Worm (Caenorhabditis elegans) whole organism, L3 larva: ENCODE measurements around the gene ipla-6.
A peak's percentile ranks its signal among the peaks of the same experiment; 100 is the strongest.

Source experiments
- R02D3.7 ChIP-seq: fragments of 150-350 bp; optimal IDR thresholded peaks from 2 replicates; lab custom pipeline; 2014; ENCODE audit warnings: missing biosample characterization, missing genetic modification characterization
- ZK546.5 ChIP-seq: sonication (generic microtip); optimal IDR thresholded peaks from 2 replicates; lab custom pipeline; 2017; ENCODE audit warnings: missing biosample characterization, missing genetic modification characterization
- aly-2 ChIP-seq: fragments of 150-350 bp; optimal IDR thresholded peaks from 2 replicates; lab custom pipeline; 2014; ENCODE audit warnings: missing biosample characterization, missing genetic modification characterization
- ama-1 ChIP-seq: fragments of 150-350 bp; optimal IDR thresholded peaks from 2 replicates; lab custom pipeline; 2018
- ceh-16 ChIP-seq: sonication (generic microtip); optimal IDR thresholded peaks from 2 replicates; lab custom pipeline; 2017; ENCODE audit warnings: missing biosample characterization, missing genetic modification characterization
- ceh-82 ChIP-seq: fragments of 150-350 bp; optimal IDR thresholded peaks from 2 replicates; lab custom pipeline; 2014; ENCODE audit warnings: missing biosample characterization, missing genetic modification characterization
- ceh-9 ChIP-seq: sonication (generic microtip); optimal IDR thresholded peaks from 2 replicates; lab custom pipeline; 2018; ENCODE audit warnings: missing biosample characterization, missing genetic modification characterization
- daf-12 ChIP-seq: fragments of 150-350 bp; optimal IDR thresholded peaks from 2 replicates; lab custom pipeline; 2014; ENCODE audit warnings: missing biosample characterization, missing genetic modification reagents, missing genetic modification characterization
- egl-27 ChIP-seq: sonication (generic microtip); optimal IDR thresholded peaks from 4 replicates; lab custom pipeline; 2017; ENCODE audit warnings: missing biosample characterization, missing genetic modification reagents, missing genetic modification characterization
- egl-5 ChIP-seq: fragments of 150-350 bp; optimal IDR thresholded peaks from 2 replicates; lab custom pipeline; 2017; ENCODE audit warnings: missing biosample characterization, missing genetic modification reagents, missing genetic modification characterization, inconsistent platforms
- elt-1 ChIP-seq: fragments of 150-350 bp; optimal IDR thresholded peaks from 2 replicates; lab custom pipeline; 2014; ENCODE audit warnings: missing biosample characterization, missing genetic modification characterization
- elt-2 ChIP-seq: sonication (generic microtip); optimal IDR thresholded peaks from 2 replicates; lab custom pipeline; 2016; ENCODE audit warnings: missing genetic modification reagents, mild to moderate bottlenecking, missing genetic modification characterization, missing compliant biosample characterization
- eor-1 ChIP-seq, 2 experiments: fragments of 150-350 bp; optimal IDR thresholded peaks; 2 replicates each; lab custom pipeline; 2014 to 2018; ENCODE audit warnings: missing biosample characterization in 2 of 2, missing genetic modification characterization in 2 of 2
- fkh-10 ChIP-seq: sonication (generic microtip); optimal IDR thresholded peaks from 2 replicates; lab custom pipeline; 2017; ENCODE audit warnings: missing biosample characterization, missing genetic modification reagents, missing genetic modification characterization
- fkh-2 ChIP-seq: fragments of 150-350 bp; optimal IDR thresholded peaks from 2 replicates; lab custom pipeline; 2014; ENCODE audit warnings: missing biosample characterization, missing genetic modification reagents, missing genetic modification characterization
- fos-1 ChIP-seq: fragments of 150-350 bp; optimal IDR thresholded peaks from 2 replicates; lab custom pipeline; 2014; ENCODE audit warnings: missing biosample characterization, missing genetic modification characterization
- hmg-11 ChIP-seq: sonication (generic microtip); optimal IDR thresholded peaks from 2 replicates; lab custom pipeline; 2016; ENCODE audit warnings: missing genetic modification characterization, missing compliant biosample characterization
- jun-1 ChIP-seq: fragments of 150-350 bp; optimal IDR thresholded peaks from 2 replicates; lab custom pipeline; 2014; ENCODE audit warnings: missing biosample characterization, missing genetic modification reagents, missing genetic modification characterization
- lin-15B ChIP-seq: fragments of 150-350 bp; optimal IDR thresholded peaks from 2 replicates; lab custom pipeline; 2014; ENCODE audit warnings: missing biosample characterization, missing genetic modification characterization
- lin-39 ChIP-seq: fragments of 150-350 bp; optimal IDR thresholded peaks from 2 replicates; lab custom pipeline; 2018; ENCODE audit warnings: missing biosample characterization, missing genetic modification reagents, missing genetic modification characterization
- lsy-12 ChIP-seq: sonication (generic microtip); optimal IDR thresholded peaks from 2 replicates; lab custom pipeline; 2016; ENCODE audit warnings: mild to moderate bottlenecking, missing genetic modification characterization, missing compliant biosample characterization
- mdl-1 ChIP-seq: fragments of 150-350 bp; optimal IDR thresholded peaks from 2 replicates; lab custom pipeline; 2014; ENCODE audit warnings: missing biosample characterization, missing genetic modification characterization
- mml-1 ChIP-seq: fragments of 150-350 bp; sonication (generic microtip); optimal IDR thresholded peaks from 3 replicates; lab custom pipeline; 2014; ENCODE audit warnings: missing biosample characterization, missing genetic modification characterization
- nfya-1 ChIP-seq: sonication (generic microtip); optimal IDR thresholded peaks from 2 replicates; lab custom pipeline; 2017; ENCODE audit warnings: missing genetic modification characterization, mild to moderate bottlenecking, missing compliant biosample characterization, antibody characterized with exemption, moderate library complexity; ENCODE audit not compliant: insufficient read depth
- nhr-11 ChIP-seq: fragments of 150-350 bp; optimal IDR thresholded peaks from 2 replicates; lab custom pipeline; 2014; ENCODE audit warnings: missing biosample characterization, missing genetic modification characterization
- nhr-23 ChIP-seq: fragments of 150-350 bp; optimal IDR thresholded peaks from 2 replicates; lab custom pipeline; 2014; ENCODE audit warnings: missing biosample characterization, missing genetic modification reagents, missing genetic modification characterization
- nhr-237 ChIP-seq: fragments of 150-350 bp; optimal IDR thresholded peaks from 2 replicates; lab custom pipeline; 2014; ENCODE audit warnings: missing biosample characterization, missing genetic modification characterization
- nhr-25 ChIP-seq: sonication (generic microtip); optimal IDR thresholded peaks from 2 replicates; lab custom pipeline; 2017; ENCODE audit warnings: missing biosample characterization, missing genetic modification characterization
- nhr-28 ChIP-seq: fragments of 150-350 bp; optimal IDR thresholded peaks from 2 replicates; lab custom pipeline; 2014; ENCODE audit warnings: missing biosample characterization, missing genetic modification characterization
- nhr-43 ChIP-seq: sonication (generic microtip); optimal IDR thresholded peaks from 2 replicates; lab custom pipeline; 2016; ENCODE audit warnings: mild to moderate bottlenecking, missing genetic modification characterization, missing compliant biosample characterization; ENCODE audit not compliant: poor library complexity, severe bottlenecking
- nhr-67 ChIP-seq: fragments of 150-350 bp; optimal IDR thresholded peaks from 2 replicates; lab custom pipeline; 2014; ENCODE audit warnings: missing biosample characterization, missing genetic modification characterization
- nhr-76 ChIP-seq: fragments of 150-350 bp; sonication (generic microtip); optimal IDR thresholded peaks from 5 replicates; lab custom pipeline; 2014; ENCODE audit warnings: missing biosample characterization, missing genetic modification characterization
- nhr-77 ChIP-seq: fragments of 150-350 bp; optimal IDR thresholded peaks from 2 replicates; lab custom pipeline; 2014; ENCODE audit warnings: missing biosample characterization, missing genetic modification characterization
- pha-4 ChIP-seq: fragments of 150-350 bp; optimal IDR thresholded peaks from 2 replicates; lab custom pipeline; 2014; ENCODE audit warnings: missing biosample characterization, missing genetic modification reagents, missing genetic modification characterization
- pqm-1 ChIP-seq: fragments of 150-350 bp; optimal IDR thresholded peaks from 2 replicates; lab custom pipeline; 2017; ENCODE audit warnings: missing biosample characterization, missing genetic modification characterization, inconsistent platforms
- sea-2 ChIP-seq: fragments of 150-350 bp; sonication (generic microtip); optimal IDR thresholded peaks from 4 replicates; lab custom pipeline; 2014; ENCODE audit warnings: missing biosample characterization, missing genetic modification reagents, missing genetic modification characterization
- skn-1 ChIP-seq: fragments of 150-350 bp; optimal IDR thresholded peaks from 2 replicates; lab custom pipeline; 2014; ENCODE audit warnings: missing biosample characterization, missing genetic modification characterization
- snpc-4 ChIP-seq: fragments of 150-350 bp; optimal IDR thresholded peaks from 2 replicates; lab custom pipeline; 2014; ENCODE audit warnings: missing biosample characterization, missing genetic modification characterization
- tbx-2 ChIP-seq: sonication (generic microtip); optimal IDR thresholded peaks from 2 replicates; lab custom pipeline; 2016; ENCODE audit warnings: mild to moderate bottlenecking, missing genetic modification characterization, missing compliant biosample characterization
- unc-39 ChIP-seq: sonication (generic microtip); optimal IDR thresholded peaks from 4 replicates; lab custom pipeline; 2017; ENCODE audit warnings: missing biosample characterization, missing genetic modification characterization
- unc-62 ChIP-seq: fragments of 150-350 bp; sonication (generic microtip); optimal IDR thresholded peaks from 4 replicates; lab custom pipeline; 2014; ENCODE audit warnings: missing biosample characterization, missing genetic modification reagents, missing genetic modification characterization
- zag-1 ChIP-seq: fragments of 150-350 bp; optimal IDR thresholded peaks from 2 replicates; lab custom pipeline; 2014; ENCODE audit warnings: missing biosample characterization, missing genetic modification characterization
- ztf-11 ChIP-seq: fragments of 150-350 bp; optimal IDR thresholded peaks from 2 replicates; lab custom pipeline; 2014; ENCODE audit warnings: missing biosample characterization, missing genetic modification characterization
- ztf-4 ChIP-seq: fragments of 150-350 bp; optimal IDR thresholded peaks from 2 replicates; lab custom pipeline; 2014; ENCODE audit warnings: missing biosample characterization, missing genetic modification characterization

ipla-6 gene

DNA sequence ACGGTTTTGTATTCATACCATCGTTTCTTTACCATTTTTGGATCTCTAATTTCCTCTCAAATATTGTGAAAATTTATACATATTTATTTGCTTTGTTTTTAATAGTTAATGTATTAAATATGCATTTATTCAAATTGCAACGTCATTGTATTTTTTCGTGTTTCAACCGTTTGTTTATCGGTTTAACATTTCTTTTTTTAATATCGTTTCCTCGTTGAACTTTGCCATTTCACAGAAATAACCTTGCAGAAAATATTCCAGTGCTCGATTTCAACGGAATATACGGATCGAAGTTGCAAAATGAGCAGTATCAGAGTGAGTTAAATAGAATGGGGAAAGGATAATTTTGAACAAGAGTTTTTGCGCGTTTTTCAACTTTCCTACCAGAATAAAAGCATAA lies 8.1 kb upstream of the ipla-6 start, which contains the start of gene seu-1:
TSS of gene seu-1 (plus strand) at position 301 of the 400 bp plus-strand sequence.
- no peak for TF ChIP-seq nhr-11 (tag; lab: Kevin White, UChicago)
- TF ChIP-seq ceh-9 = no peak

DNA sequence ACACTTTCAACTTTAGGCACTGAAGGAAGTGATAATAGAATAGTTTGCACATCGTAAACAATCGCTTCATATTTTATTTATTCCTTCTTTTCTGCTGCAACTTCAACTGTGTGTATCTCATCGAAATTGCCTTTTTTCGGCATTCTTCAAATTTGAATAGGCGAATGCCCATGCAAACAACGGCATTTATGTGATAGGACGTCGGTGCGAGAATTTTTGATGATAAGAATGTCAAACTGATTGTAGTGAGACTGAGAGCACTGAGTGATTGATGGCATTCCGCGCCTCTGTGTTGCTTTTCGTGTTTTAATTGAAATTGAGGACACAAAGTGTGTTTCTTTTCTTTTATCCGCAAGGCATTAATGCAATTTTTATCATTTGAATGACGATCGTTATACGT lies 6.7 kb upstream of the ipla-6 start:
- TF ChIP-seq nhr-43 (tag; lab: Kevin White, UChicago) (no peak), elt-2 (tag; lab: Kevin White, UChicago) (peak; percentile 81), nhr-28 (tag; lab: Kevin White, UChicago) (no peak), pqm-1 (tag; lab: Kevin White, UChicago) (peak; percentile 37)

DNA sequence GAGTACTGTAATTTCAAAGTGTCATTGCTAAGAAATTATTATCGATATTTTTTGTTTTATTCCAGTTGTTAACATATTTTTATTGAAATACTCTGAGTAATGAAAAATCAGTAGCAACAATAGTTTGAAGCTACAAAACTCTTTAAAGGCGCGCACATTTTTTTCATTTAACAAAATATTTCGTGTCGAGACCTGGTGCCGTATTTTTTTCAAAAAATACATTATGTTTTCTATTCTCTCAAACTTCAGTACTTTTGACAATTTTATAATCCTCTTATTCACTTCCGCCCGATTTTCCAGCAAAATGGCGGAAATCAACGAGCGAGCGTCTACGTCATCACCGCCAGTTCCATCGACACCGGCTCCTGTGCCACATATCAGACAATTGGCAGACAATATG lies 3.5 kb upstream of the ipla-6 start, which contains the start of gene blos-2:
TSS of gene blos-2 (plus strand) at position 301 of the 400 bp plus-strand sequence.
- TF ChIP-seq hmg-11 (tag; lab: Kevin White, UChicago) (no peak), lsy-12 (tag; lab: Kevin White, UChicago) (no peak), skn-1 (tag; lab: Kevin White, UChicago) (no peak), fkh-10 (GFP tag; lab: Kevin White, UChicago) (no peak), ceh-82 (tag; lab: Kevin White, UChicago) (no peak), nhr-25 (tag; lab: Kevin White, UChicago) (no peak), nhr-237 (no peak)

DNA sequence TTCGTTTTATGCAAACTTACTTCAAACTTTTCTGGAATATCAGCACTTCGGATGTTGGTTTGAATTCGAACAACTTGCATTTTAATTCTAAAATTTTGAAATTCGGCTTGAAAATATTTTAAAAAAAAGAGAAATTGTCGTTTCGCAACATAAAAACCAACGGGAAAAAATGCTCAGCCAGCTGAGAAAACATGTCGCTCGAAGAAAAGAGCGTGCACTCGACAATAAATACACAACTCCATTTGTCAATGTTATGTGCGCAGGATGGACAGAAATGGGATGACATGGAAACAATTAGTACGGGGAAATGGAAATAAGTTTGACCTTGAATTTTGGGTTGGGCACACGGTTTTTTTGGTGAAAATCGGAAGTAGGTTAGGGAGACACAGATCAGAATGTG lies 1.5 kb upstream of the ipla-6 start, which contains the start of gene mif-4:
TSS of gene mif-4 (minus strand) at position 87 of the 400 bp plus-strand sequence.
- TF ChIP-seq ceh-16 (tag; lab: Kevin White, UChicago) (no peak), pha-4 (peak; percentile 65)

DNA sequence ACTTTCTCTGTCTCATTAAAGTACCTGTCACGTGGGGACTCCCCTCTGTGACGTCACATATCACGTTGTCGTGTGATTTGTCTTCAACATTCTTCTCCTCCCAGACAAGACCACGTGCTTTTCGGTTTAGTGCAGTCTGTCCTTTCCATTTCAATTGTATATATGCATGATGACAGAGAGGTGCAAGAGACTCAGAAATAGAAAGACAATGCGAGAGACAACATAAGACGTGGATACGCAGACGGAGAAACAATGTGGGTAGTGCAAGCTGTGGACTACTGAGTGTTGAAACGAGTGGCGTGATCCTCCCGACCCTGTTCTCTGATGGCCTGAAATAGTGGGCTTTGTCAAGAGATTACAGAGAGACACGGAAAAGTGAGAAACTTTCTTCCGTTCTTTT lies 705 bp upstream of the ipla-6 start:
- TF ChIP-seq hmg-11 (tag; lab: Kevin White, UChicago) (peak; percentile 86), mdl-1 (tag; lab: Kevin White, UChicago) (peak; percentile 98), nhr-76 (no peak), ztf-11 (no peak), zag-1 (tag; lab: Kevin White, UChicago) (no peak), daf-12 (tag; lab: Kevin White, UChicago) (no peak), egl-27 (tag; lab: Kevin White, UChicago) (peak; percentile 14), nhr-67 (tag; lab: Kevin White, UChicago) (no peak), ama-1 (lab: Kevin White, UChicago) (peak; percentile 61), ceh-82 (tag; lab: Kevin White, UChicago) (no peak), egl-5 (tag; lab: Kevin White, UChicago) (peak; percentile 85), fkh-2 (tag; lab: Kevin White, UChicago) (no peak), unc-62 (GFP tag; lab: Kevin White, UChicago) (peak; percentile 84), ceh-16 (tag; lab: Kevin White, UChicago) (no peak), aly-2 (tag; lab: Kevin White, UChicago) (no peak), lsy-12 (tag; lab: Kevin White, UChicago) (peak; percentile 93), pqm-1 (tag; lab: Kevin White, UChicago) (peak; percentile 94), elt-1 (peak; percentile 69), lin-15B (tag; lab: Kevin White, UChicago) (peak; percentile 56), fkh-10 (GFP tag; lab: Kevin White, UChicago) (no peak), ceh-9 (no peak), skn-1 (tag; lab: Kevin White, UChicago) (peak; percentile 95), nhr-43 (tag; lab: Kevin White, UChicago) (peak; percentile 96), ZK546.5 (tag; lab: Kevin White, UChicago) (no peak), mml-1 (tag; lab: Kevin White, UChicago) (peak; percentile 34), eor-1 (tag; optimal IDR thresholded peaks at IDR 0.05; lab: Kevin White, UChicago) (peak; percentile 12 to 57), fos-1 (tag; lab: Kevin White, UChicago) (peak; percentile 41), R02D3.7 (tag; lab: Kevin White, UChicago) (peak; percentile 81), nhr-28 (tag; lab: Kevin White, UChicago) (no peak), lin-39 (tag; lab: Kevin White, UChicago) (peak; percentile 49), unc-39 (tag; lab: Kevin White, UChicago) (no peak), nfya-1 (tag; lab: Kevin White, UChicago) (peak; percentile 94), jun-1 (peak; percentile 95), pha-4 (peak; percentile 96), nhr-25 (tag; lab: Kevin White, UChicago) (peak; percentile 99), nhr-23 (peak; percentile 98), sea-2 (GFP tag; lab: Kevin White, UChicago) (peak; percentile 23), ztf-4 (tag; lab: Kevin White, UChicago) (peak; percentile 83), snpc-4 (tag; lab: Kevin White, UChicago) (peak; percentile 62), tbx-2 (tag; lab: Kevin White, UChicago) (peak; percentile 92), nhr-77 (tag; lab: Kevin White, UChicago) (no peak)
